Fruit fly (Drosophila melanogaster): ENCODE results near the gene CG42337.

CG42337 gene

DNA sequence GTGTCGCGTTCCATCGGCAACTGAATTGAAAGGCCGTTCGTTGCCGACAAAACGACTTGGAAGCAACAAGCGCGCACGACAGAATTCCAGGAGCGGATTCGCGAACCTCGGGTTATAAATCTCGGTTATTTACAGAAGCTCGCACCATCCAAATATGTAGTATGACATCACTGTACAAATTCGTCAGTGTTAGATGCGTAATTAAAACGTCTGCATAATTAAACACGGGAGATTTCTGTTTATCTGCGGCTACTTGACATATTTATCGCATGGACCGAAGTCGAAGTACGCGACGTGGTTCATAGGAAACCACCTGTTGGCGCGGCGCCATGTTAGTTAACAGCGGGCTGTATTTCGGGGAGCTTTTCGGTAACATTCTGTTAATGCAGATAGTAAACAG lies 21.3 kb downstream of the CG42337 start, which contains the start of gene Ac78C (continued):
- TF ChIP-seq CG10267 (tag; optimal IDR thresholded peaks at IDR 0.05) (no peak), insv (GFP tag; optimal IDR thresholded peaks at IDR 0.05) (peak in 1 of 2 experiments; percentile 33), chif (GFP tag; optimal IDR thresholded peaks at IDR 0.05) (peak; percentile 65 to 77), danr (GFP tag; IDR thresholded peaks at IDR 0.05) (peak; percentile 69), CG2202 (tag; optimal IDR thresholded peaks at IDR 0.05) (no peak), CG17186 (GFP tag; optimal IDR thresholded peaks at IDR 0.05) (peak; percentile 52), CG2889 (GFP tag; IDR thresholded peaks at IDR 0.05) (peak; percentile 72), NC2β (GFP tag; optimal IDR thresholded peaks at IDR 0.05) (peak; percentile 70), ara (GFP tag; IDR thresholded peaks at IDR 0.05) (peak; percentile 79), CG2199 (GFP tag; IDR thresholded peaks at IDR 0.05) (peak; percentile 77; the same call in 1 of the 3 replicates), pum (GFP tag; optimal IDR thresholded peaks at IDR 0.05) (peak; percentile 84), sens-2 (GFP tag; IDR thresholded peaks at IDR 0.05) (peak; percentile 45; the same call in 1 of the 2 replicates), CG6854 (GFP tag; optimal IDR thresholded peaks at IDR 0.05) (peak; percentile 77), CG17361 (GFP tag; IDR thresholded peaks at IDR 0.05) (peak; percentile 57; the same call in 1 of the 3 replicates), CG13894 (tag; optimal IDR thresholded peaks at IDR 0.05) (peak; percentile 96), CG33557 (GFP tag; optimal IDR thresholded peaks at IDR 0.05) (no peak), Sox100B (GFP tag; optimal IDR thresholded peaks at IDR 0.05) (peak; percentile 62), eve (GFP tag; optimal IDR thresholded peaks at IDR 0.05) (no peak), HLHmδ (GFP tag; optimal IDR thresholded peaks at IDR 0.05) (no peak), jumu (GFP tag; optimal IDR thresholded peaks at IDR 0.05) (peak; percentile 85), jing (GFP tag; optimal IDR thresholded peaks at IDR 0.05) (peak; percentile 55), pzg (GFP tag; optimal IDR thresholded peaks at IDR 0.05) (peak; percentile 27), cwo (GFP tag; optimal IDR thresholded peaks at IDR 0.05) (peak; percentile 80), hkb (optimal IDR thresholded peaks at IDR 0.05) (no peak), hkb (GFP tag; IDR thresholded peaks at IDR 0.05) (peak; percentile 88), CG3726 (GFP tag; IDR thresholded peaks at IDR 0.05) (0 out of 3 replicates have a peak, but pooled peaks have one; percentile 60), zen2 (GFP tag; IDR thresholded peaks at IDR 0.05; ENCODE audit: partially characterized antibody) (no peak), CG10654 (GFP tag; optimal IDR thresholded peaks at IDR 0.05) (peak; percentile 75), CG7928 (GFP tag; optimal IDR thresholded peaks at IDR 0.05) (peak; percentile 65), nerfin-2 (GFP tag; IDR thresholded peaks at IDR 0.05; ENCODE audit: partially characterized antibody) (peak; percentile 36; the same call in 1 of the 2 replicates), CG43689 (GFP tag; IDR thresholded peaks at IDR 0.05) (no peak), CG2712 (tag; optimal IDR thresholded peaks at IDR 0.05) (no peak), bcd (GFP tag; optimal IDR thresholded peaks at IDR 0.05) (peak; percentile 79), TFAM (GFP tag; optimal IDR thresholded peaks at IDR 0.05) (peak; percentile 4), CG4820 (GFP tag; optimal IDR thresholded peaks at IDR 0.05) (peak; percentile 64), CG2875 (GFP tag; optimal IDR thresholded peaks at IDR 0.05) (peak; percentile 56), H2.0 (GFP tag; IDR thresholded peaks at IDR 0.05) (peak; percentile 77), Hmr (GFP tag; optimal IDR thresholded peaks at IDR 0.05) (peak; percentile 91), CG4424 (GFP tag; optimal IDR thresholded peaks at IDR 0.05) (peak; percentile 66), CG8359 (GFP tag; optimal IDR thresholded peaks at IDR 0.05; ENCODE audit: borderline replicate concordance) (peak; percentile 16), CG30431 (GFP tag; optimal IDR thresholded peaks at IDR 0.05) (peak; percentile 54), CG3838 (GFP tag; optimal IDR thresholded peaks at IDR 0.05) (peak; percentile 30), luna (GFP tag; optimal IDR thresholded peaks at IDR 0.05) (peak; percentile 88), CG9817 (tag; optimal IDR thresholded peaks at IDR 0.05) (peak; percentile 92), tup (GFP tag; optimal IDR thresholded peaks at IDR 0.05) (peak; percentile 64), Myb (GFP tag; optimal IDR thresholded peaks at IDR 0.05) (peak; percentile 79), Dip2 (GFP tag; IDR thresholded peaks at IDR 0.05) (no peak), CG12942 (GFP tag; optimal IDR thresholded peaks at IDR 0.05) (peak; percentile 83), tin (GFP tag; optimal IDR thresholded peaks at IDR 0.05) (peak; percentile 79), dpn (GFP tag; optimal IDR thresholded peaks at IDR 0.05) (peak; percentile 88 to 92), pnt (GFP tag; optimal IDR thresholded peaks at IDR 0.05) (peak; percentile 86)

All from whole organism, embryonic.